Fruit fly (Drosophila melanogaster) whole organism: ENCODE results near the gene CG17118.

ENCODE experiments used
- CG8478 ChIP-seq: fragments of >200 bp; optimal IDR thresholded peaks from 2 replicates; lab custom pipeline; 2018; ENCODE audit warnings: inconsistent platforms
- Dll ChIP-seq: fragments of >200 bp; optimal IDR thresholded peaks from 2 replicates; lab custom pipeline; 2017
- EcR ChIP-seq, 2 experiments: fragments of >200 bp; optimal IDR thresholded peaks; 2 replicates each; lab custom pipeline; 2017; ENCODE audit warnings: missing biosample characterization in 2 of 2, missing genetic modification characterization in 2 of 2, missing genetic modification reagents in 2 of 2
- pan ChIP-seq: fragments of >200 bp; optimal IDR thresholded peaks from 2 replicates; lab custom pipeline; 2017
- psq ChIP-seq: fragments of >200 bp; optimal IDR thresholded peaks from 2 replicates; lab custom pipeline; 2017
- usp ChIP-seq: fragments of >200 bp; optimal IDR thresholded peaks from 2 replicates; lab custom pipeline; 2017; ENCODE audit warnings: missing biosample characterization, missing genetic modification characterization, mixed read lengths

CG17118 gene

dm6 chr2L:10728751-10729150 lies 1.3 kb upstream of the CG17118 start, which contains the start of gene CG6443:
Gene CG6443, plus strand, starts transcription at chr2L:10728978.
- TF ChIP-seq psq: no peak
- TF ChIP-seq Dll: no peak
- TF ChIP-seq CG8478 (lab: Kevin White, UChicago): no peak
- TF ChIP-seq EcR (GFP tag; optimal IDR thresholded peaks at IDR 0.05; lab: Kevin White, UChicago): no peak
- TF ChIP-seq pan: no peak
- TF ChIP-seq usp (GFP tag; lab: Kevin White, UChicago): no peak

- TF ChIP-seq usp (GFP tag; lab: Kevin White, UChicago) (no peak), psq (no peak), pan (no peak), Dll (no peak), EcR (GFP tag; optimal IDR thresholded peaks at IDR 0.05; lab: Kevin White, UChicago) (no peak), CG8478 (lab: Kevin White, UChicago) (no peak)
Observed at dm6 chr2L:10732343-10732808, 2.3 kb downstream of the CG17118 start, which contains the start of the genes EMC3 and Dpy-30L1. Gene EMC3, minus strand, starts transcription at chr2L:10732423. Gene Dpy-30L1, plus strand, starts transcription at chr2L:10732653.

- TF ChIP-seq psq (no peak), EcR (GFP tag; optimal IDR thresholded peaks at IDR 0.05; lab: Kevin White, UChicago) (no peak), usp (GFP tag; lab: Kevin White, UChicago) (no peak), Dll (no peak), CG8478 (lab: Kevin White, UChicago) (no peak), pan (no peak)
Observed at dm6 chr2L:10735923-10736322, 5.9 kb downstream of the CG17118 start, which contains the start of gene Nup107. Gene Nup107, minus strand, starts transcription at chr2L:10736071.

DNA sequence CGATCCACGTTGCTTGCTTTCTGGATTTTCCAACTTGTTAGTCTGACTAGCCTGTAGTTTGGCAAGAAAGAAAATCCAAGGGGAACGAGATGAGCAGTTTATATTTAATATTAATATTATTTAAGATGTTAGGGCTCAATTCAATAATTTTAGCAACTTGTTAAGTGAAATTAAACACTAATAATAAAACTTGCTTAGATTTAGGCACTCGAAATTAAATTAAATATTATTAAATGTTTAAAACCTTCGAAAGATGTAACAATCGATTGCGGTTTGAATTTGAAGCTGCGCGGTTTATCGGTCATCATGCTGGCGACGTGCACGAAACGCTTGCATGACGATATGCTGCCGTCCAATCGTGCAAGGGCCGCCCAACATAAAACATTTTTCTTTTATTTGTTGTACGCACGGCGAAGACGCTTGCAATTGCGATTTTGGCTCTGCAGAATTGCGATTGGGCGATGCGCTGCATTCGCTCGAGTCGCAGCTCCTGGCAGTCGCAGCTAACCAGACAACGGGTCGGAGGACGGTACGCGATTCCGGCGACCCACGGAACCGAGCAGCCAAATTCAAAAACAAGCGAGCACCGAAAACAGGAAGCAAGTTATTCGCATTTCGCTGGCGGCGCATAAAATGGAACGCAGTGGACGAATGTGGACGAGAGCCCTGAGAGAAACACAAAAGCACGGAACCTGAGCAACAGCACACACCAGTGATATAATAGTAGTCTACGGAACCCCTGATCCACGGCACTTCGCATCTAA lies 7.1 kb downstream of the CG17118 start, which contains the start of the genes Vha16-5 and CG12299:
Gene Vha16-5, minus strand, starts transcription at position 51 of the 764 bp plus-strand sequence.
Gene CG12299, plus strand, starts transcription at position 353 of the 764 bp plus-strand sequence.
- no peak for TF ChIP-seq CG8478 (lab: Kevin White, UChicago)
- TF ChIP-seq Dll: no peak
- TF ChIP-seq usp (GFP tag; lab: Kevin White, UChicago): no peak
- TF ChIP-seq EcR (GFP tag; optimal IDR thresholded peaks at IDR 0.05; lab: Kevin White, UChicago): no peak
- TF ChIP-seq pan: no peak
- no peak for TF ChIP-seq psq

dm6 chr2L:10743714-10744113 lies 13.7 kb downstream of the CG17118 start, which contains the start of gene CG6729:
Gene CG6729, minus strand, starts transcription at chr2L:10743935.
- TF ChIP-seq CG8478 (lab: Kevin White, UChicago) (no peak), EcR (GFP tag; optimal IDR thresholded peaks at IDR 0.05; lab: Kevin White, UChicago) (no peak), pan (no peak)

- TF ChIP-seq usp (GFP tag; lab: Kevin White, UChicago) (no peak), psq (no peak), EcR (GFP tag; optimal IDR thresholded peaks at IDR 0.05; lab: Kevin White, UChicago) (no peak), Dll (no peak), CG8478 (lab: Kevin White, UChicago) (no peak), pan (no peak)
Observed at dm6 chr2L:10748218-10748617, 18.2 kb downstream of the CG17118 start.

DNA sequence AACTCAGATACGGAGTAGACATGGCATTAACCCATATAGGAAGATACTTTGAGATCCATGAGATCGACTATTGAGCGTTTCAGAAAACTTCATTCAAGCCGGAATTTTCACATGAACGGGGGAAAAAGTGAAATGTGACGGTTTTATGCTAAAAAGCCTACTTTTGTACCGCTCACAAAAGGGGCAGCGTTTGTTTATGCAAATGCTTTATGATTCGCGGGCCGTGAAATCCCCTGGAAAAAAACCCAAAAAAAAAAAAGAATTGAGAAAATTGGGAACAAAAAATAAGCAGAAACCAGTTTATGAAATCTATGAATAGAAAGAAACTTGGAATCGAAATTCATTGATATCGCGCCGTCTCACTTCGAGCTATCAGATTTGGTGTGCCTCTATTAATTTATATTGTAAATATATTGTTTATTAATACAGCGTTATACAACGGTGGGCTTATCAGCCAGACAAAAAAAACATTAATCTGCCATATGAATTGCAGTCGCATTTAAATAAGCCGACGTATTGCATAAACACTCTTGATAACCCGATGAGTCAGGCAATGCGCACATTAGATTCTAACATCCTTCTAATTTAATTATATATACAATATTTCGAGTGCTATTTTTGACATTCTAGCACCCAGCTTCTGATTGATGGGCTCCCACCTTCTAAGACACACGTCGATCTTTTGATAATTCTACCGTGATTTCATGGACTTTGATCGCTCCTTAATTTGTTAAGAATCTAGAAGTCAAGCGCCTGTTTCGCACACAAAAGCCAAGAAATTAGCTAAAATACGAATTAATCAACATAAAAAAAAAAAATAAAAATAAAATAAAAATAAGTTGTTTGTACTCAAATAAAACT lies 19.8 kb downstream of the CG17118 start:
- TF ChIP-seq Dll (no peak), usp (GFP tag; lab: Kevin White, UChicago) (no peak), psq (no peak), EcR (GFP tag; optimal IDR thresholded peaks at IDR 0.05; lab: Kevin White, UChicago) (no peak), CG8478 (lab: Kevin White, UChicago) (no peak), pan (no peak)

- TF ChIP-seq Dll (no peak), EcR (GFP tag; optimal IDR thresholded peaks at IDR 0.05; lab: Kevin White, UChicago) (peak in 1 of 2 experiments; percentile 44)
Observed at dm6 chr2L:10750915-10751612, 21.0 kb downstream of the CG17118 start.

- TF ChIP-seq pan: no peak
- no peak for TF ChIP-seq psq
- no peak for TF ChIP-seq usp (GFP tag; lab: Kevin White, UChicago)
- TF ChIP-seq EcR (GFP tag; optimal IDR thresholded peaks at IDR 0.05; lab: Kevin White, UChicago): no peak
- TF ChIP-seq Dll: no peak
- no peak for TF ChIP-seq CG8478 (lab: Kevin White, UChicago)
Observed at dm6 chr2L:10751879-10752620, 22.0 kb downstream of the CG17118 start.

DNA sequence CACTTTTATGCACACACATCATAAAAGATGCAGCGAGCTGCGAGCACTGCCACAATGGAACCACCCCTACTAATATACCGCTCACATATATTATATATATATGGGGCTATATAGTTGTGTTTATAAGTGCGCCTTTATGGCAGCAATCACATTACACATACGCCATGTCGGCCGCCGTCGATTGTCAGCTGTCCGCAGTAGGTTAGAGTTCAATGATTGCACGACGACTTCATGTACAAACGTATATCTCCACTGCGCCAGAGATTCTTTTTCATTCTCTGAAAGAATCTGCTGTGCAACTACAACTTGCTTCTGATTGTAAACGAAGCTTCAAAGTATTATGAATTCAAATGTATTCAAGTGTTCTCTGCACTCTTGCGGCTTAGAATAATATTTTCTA lies 22.6 kb downstream of the CG17118 start:
- TF ChIP-seq EcR (GFP tag; optimal IDR thresholded peaks at IDR 0.05; lab: Kevin White, UChicago) (peak in 1 of 2 experiments; percentile 31), psq (no peak)

DNA sequence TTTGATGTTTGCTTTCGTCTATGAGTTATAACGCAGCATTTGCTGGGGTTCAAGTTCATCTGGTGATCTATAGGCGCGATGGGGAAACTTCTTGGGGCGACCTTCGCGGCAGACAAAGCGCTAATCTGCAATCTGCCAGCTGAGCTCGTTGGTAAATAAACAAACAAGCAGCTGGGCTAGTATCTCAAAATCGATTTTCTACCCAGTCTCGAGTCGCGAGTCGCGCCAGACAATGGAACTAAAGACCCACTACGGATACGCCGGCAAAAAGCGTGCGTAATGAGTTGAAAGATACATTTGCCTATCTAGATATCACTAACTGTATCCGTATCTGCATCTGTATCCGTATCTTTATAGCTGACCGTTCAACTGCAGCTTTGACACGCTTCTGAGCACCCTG lies 23.6 kb downstream of the CG17118 start:
- TF ChIP-seq psq: no peak
- TF ChIP-seq Dll: no peak
- TF ChIP-seq EcR (GFP tag; optimal IDR thresholded peaks at IDR 0.05; lab: Kevin White, UChicago): no peak
- no peak for TF ChIP-seq CG8478 (lab: Kevin White, UChicago)
- no peak for TF ChIP-seq pan
- no peak for TF ChIP-seq usp (GFP tag; lab: Kevin White, UChicago)
